Worm (Caenorhabditis elegans) whole organism, midembryonic: ENCODE results near the gene Y57E12B.1.

ENCODE experiments used
- T22C8.4 ChIP-seq: fragments of 200-800 bp; sonication (Bioruptor generic); IDR thresholded peaks from 2 replicates; pipeline ENCODE4 v1.3.6; 2022; ENCODE audit warnings: missing genetic modification characterization, missing compliant biosample characterization
- cog-1 ChIP-seq: sonication (generic microtip); optimal IDR thresholded peaks from 2 replicates; lab custom pipeline; 2016; ENCODE audit warnings: missing genetic modification characterization, missing compliant biosample characterization
- flt-1 ChIP-seq: fragments of 200-800 bp; sonication (Bioruptor generic); IDR thresholded peaks from 2 replicates; pipeline ENCODE4 v1.3.6; 2022; ENCODE audit warnings: missing genetic modification characterization, missing compliant biosample characterization
- med-1 ChIP-seq: sonication (generic microtip); optimal IDR thresholded peaks from 2 replicates; lab custom pipeline; 2017; ENCODE audit warnings: missing genetic modification characterization, mild to moderate bottlenecking, missing compliant biosample characterization, antibody characterized with exemption, missing genetic modification reagents; ENCODE audit not compliant: insufficient read depth
- ref-1 ChIP-seq: fragments of 200-800 bp; sonication (Bioruptor generic); conservative IDR thresholded peaks from 2 replicates; pipeline ENCODE4 v1.3.6; 2022; ENCODE audit warnings: missing genetic modification reagents, missing genetic modification characterization, missing compliant biosample characterization
- ztf-29 ChIP-seq: fragments of 200-800 bp; sonication (Bioruptor generic); IDR thresholded peaks from 2 replicates; pipeline ENCODE4 v1.3.6; 2022; ENCODE audit warnings: missing genetic modification reagents, missing genetic modification characterization, missing compliant biosample characterization

- no peak for TF ChIP-seq T22C8.4 (GFP tag; lab: Robert Waterston, UW)
- TF ChIP-seq ref-1 (GFP tag; lab: Robert Waterston, UW): no peak
- TF ChIP-seq med-1 (GFP tag; lab: Kevin White, UChicago): no peak
- no peak for TF ChIP-seq cog-1 (tag; lab: Kevin White, UChicago)
- TF ChIP-seq ztf-29: no peak
- TF ChIP-seq flt-1: no peak
Observed at ce11 chrV:6928938-6929337, 19.4 kb upstream of the Y57E12B.1 start, which contains the start of gene unc-68.
